Fruit fly (Drosophila melanogaster) whole organism, embryonic: ENCODE data around the gene ABCB7.

Experiments
- Abd-B ChIP-seq: fragments of 200-800 bp; sonication (Bioruptor generic); optimal IDR thresholded peaks from 2 replicates; lab custom pipeline; 2018; ENCODE audit warnings: missing biosample characterization, mild to moderate bottlenecking, missing genetic modification characterization, moderate library complexity
- Atf6 ChIP-seq: fragments of 200-800 bp; sonication (Bioruptor generic); IDR thresholded peaks from 2 replicates; pipeline ENCODE4 v1.3.6; 2022; ENCODE audit warnings: missing biosample characterization, missing genetic modification characterization
- BtbVII ChIP-seq: fragments of 200-800 bp; sonication (Bioruptor generic); optimal IDR thresholded peaks from 3 replicates; lab custom pipeline; 2017; ENCODE audit warnings: missing biosample characterization, mild to moderate bottlenecking, missing genetic modification characterization
- CG10462 ChIP-seq: fragments of 200-800 bp; sonication (Bioruptor generic); optimal IDR thresholded peaks from 2 replicates; lab custom pipeline; 2016; ENCODE audit warnings: missing biosample characterization, missing genetic modification characterization
- CG10979 ChIP-seq: fragments of 200-800 bp; sonication (Bioruptor generic); optimal IDR thresholded peaks from 2 replicates; lab custom pipeline; 2018; ENCODE audit warnings: missing biosample characterization, mild to moderate bottlenecking, missing genetic modification characterization, moderate library complexity
- CG11504 ChIP-seq: fragments of 200-800 bp; sonication (Bioruptor generic); optimal IDR thresholded peaks from 3 replicates; lab custom pipeline; 2019; ENCODE audit warnings: missing biosample characterization, mild to moderate bottlenecking, missing genetic modification characterization, moderate library complexity
- CG13123 ChIP-seq: fragments of 200-800 bp; sonication (Bioruptor generic); optimal IDR thresholded peaks from 2 replicates; lab custom pipeline; 2016; ENCODE audit warnings: missing biosample characterization, missing genetic modification characterization
- CG17328 ChIP-seq: fragments of 200-800 bp; sonication (Bioruptor generic); IDR thresholded peaks from 2 replicates; pipeline ENCODE4 v1.3.6; 2022; ENCODE audit warnings: missing biosample characterization, missing genetic modification characterization
- CG17829 ChIP-seq: fragments of 200-800 bp; optimal IDR thresholded peaks from 2 replicates; lab custom pipeline; 2019; ENCODE audit warnings: missing biosample characterization, mild to moderate bottlenecking, missing genetic modification characterization, moderate library complexity
- CG2129 ChIP-seq: fragments of 200-800 bp; sonication (Bioruptor generic); IDR thresholded peaks from 2 replicates; pipeline ENCODE4 v1.3.6; 2022; ENCODE audit warnings: missing biosample characterization, missing genetic modification characterization; ENCODE audit not compliant: partially characterized antibody
- CG31388 ChIP-seq: fragments of 200-800 bp; sonication (Bioruptor generic); optimal IDR thresholded peaks from 2 replicates; lab custom pipeline; 2016; ENCODE audit warnings: missing biosample characterization, missing genetic modification characterization
- CG6765 ChIP-seq: fragments of 200-800 bp; sonication (Bioruptor generic); optimal IDR thresholded peaks from 3 replicates; lab custom pipeline; 2017; ENCODE audit warnings: missing biosample characterization, mild to moderate bottlenecking, missing genetic modification characterization
- CG7357 ChIP-seq: fragments of 200-800 bp; sonication (Bioruptor generic); IDR thresholded peaks from 3 replicates; pipeline ENCODE4 v1.3.6; 2022; ENCODE audit warnings: missing biosample characterization, missing genetic modification characterization
- CG7987 ChIP-seq: fragments of 200-800 bp; sonication (Bioruptor generic); optimal IDR thresholded peaks from 2 replicates; lab custom pipeline; 2018; ENCODE audit warnings: missing biosample characterization, mild to moderate bottlenecking, missing genetic modification characterization, moderate library complexity
- D19B ChIP-seq: fragments of 200-800 bp; sonication (Bioruptor generic); optimal IDR thresholded peaks from 2 replicates; lab custom pipeline; 2017; ENCODE audit warnings: missing biosample characterization, mild to moderate bottlenecking, missing genetic modification characterization
- Elba2 ChIP-seq: fragments of 200-800 bp; sonication (Bioruptor generic); optimal IDR thresholded peaks from 3 replicates; lab custom pipeline; 2016; ENCODE audit warnings: missing biosample characterization, missing genetic modification characterization
- Fer3 ChIP-seq: fragments of 200-800 bp; sonication (Bioruptor generic); optimal IDR thresholded peaks from 2 replicates; lab custom pipeline; 2018; ENCODE audit warnings: missing biosample characterization, mild to moderate bottlenecking, missing genetic modification characterization, moderate library complexity
- HHEX ChIP-seq: fragments of 200-800 bp; sonication (Bioruptor generic); optimal IDR thresholded peaks from 3 replicates; lab custom pipeline; 2017; ENCODE audit warnings: missing biosample characterization, mild to moderate bottlenecking, missing genetic modification characterization, missing genetic modification reagents
- Kr ChIP-seq: fragments of 200-800 bp; sonication (Bioruptor generic); optimal IDR thresholded peaks from 2 replicates; lab custom pipeline; 2017; ENCODE audit warnings: missing biosample characterization, mild to moderate bottlenecking, missing genetic modification characterization
- Lhr ChIP-seq: fragments of 200-800 bp; sonication (Bioruptor generic); optimal IDR thresholded peaks from 3 replicates; lab custom pipeline; 2017; ENCODE audit warnings: mild to moderate bottlenecking, missing biosample characterization, missing genetic modification reagents, missing genetic modification characterization
- Rfx ChIP-seq: fragments of 200-800 bp; sonication (Bioruptor generic); IDR thresholded peaks from 2 replicates; pipeline ENCODE4 v1.3.6; 2022; ENCODE audit warnings: missing biosample characterization, missing genetic modification characterization
- Sox100B ChIP-seq: fragments of 200-800 bp; sonication (Bioruptor generic); optimal IDR thresholded peaks from 3 replicates; lab custom pipeline; 2018; ENCODE audit warnings: missing biosample characterization, mild to moderate bottlenecking, missing genetic modification characterization
- TFAM ChIP-seq: fragments of 200-800 bp; sonication (Bioruptor generic); optimal IDR thresholded peaks from 2 replicates; lab custom pipeline; 2017; ENCODE audit warnings: missing biosample characterization, missing genetic modification characterization, inconsistent platforms
- bsh ChIP-seq, 2 experiments: fragments of 200-800 bp; sonication (Bioruptor generic); optimal IDR thresholded peaks; 2 replicates each; lab custom pipeline; 2017 to 2018; ENCODE audit warnings: mild to moderate bottlenecking in 2 of 2, missing biosample characterization in 2 of 2, missing genetic modification characterization in 2 of 2, moderate library complexity in 1 of 2
- chm ChIP-seq: fragments of 200-800 bp; sonication (Bioruptor generic); IDR thresholded peaks from 2 replicates; pipeline ENCODE4 v1.3.6; 2022; ENCODE audit warnings: missing biosample characterization, missing genetic modification characterization
- croc ChIP-seq: fragments of 200-800 bp; sonication (Bioruptor generic); conservative IDR thresholded peaks from 3 replicates; pipeline ENCODE4 v1.3.6; 2022; ENCODE audit warnings: missing biosample characterization, missing genetic modification characterization
- cwo ChIP-seq: fragments of 200-800 bp; sonication (Bioruptor generic); optimal IDR thresholded peaks from 3 replicates; lab custom pipeline; 2017; ENCODE audit warnings: missing biosample characterization, missing genetic modification characterization, mild to moderate bottlenecking, moderate library complexity, missing genetic modification reagents
- dmrt99B ChIP-seq: fragments of 200-800 bp; sonication (Bioruptor generic); optimal IDR thresholded peaks from 2 replicates; lab custom pipeline; 2018; ENCODE audit warnings: missing biosample characterization, mild to moderate bottlenecking, missing genetic modification characterization, moderate library complexity
- dysf ChIP-seq: fragments of 200-800 bp; sonication (Bioruptor generic); IDR thresholded peaks from 3 replicates; pipeline ENCODE4 v1.3.6; 2022; ENCODE audit warnings: missing biosample characterization, missing genetic modification characterization
- esg ChIP-seq: fragments of 200-800 bp; sonication (Bioruptor generic); conservative IDR thresholded peaks from 2 replicates; pipeline ENCODE4 v1.3.6; 2022; ENCODE audit warnings: missing biosample characterization, missing genetic modification characterization
- eve ChIP-seq, 2 experiments: fragments of >200 bp; optimal IDR thresholded peaks; 2 replicates each; lab custom pipeline; 2017; ENCODE audit warnings: missing biosample characterization in 2 of 2, missing genetic modification characterization in 2 of 2
- gsb ChIP-seq: fragments of 200-800 bp; sonication (Bioruptor generic); IDR thresholded peaks from 2 replicates; pipeline ENCODE4 v1.3.6; 2022; ENCODE audit warnings: missing biosample characterization, missing genetic modification characterization
- gt ChIP-seq: fragments of 200-800 bp; sonication (Bioruptor generic); IDR thresholded peaks from 2 replicates; pipeline ENCODE4 v1.3.6; 2022; ENCODE audit warnings: missing biosample characterization, missing genetic modification characterization
- hkb ChIP-seq, 2 experiments: fragments of 200-800 bp in 1 of 2; fragments of >200 bp in 1 of 2; sonication (Bioruptor generic) in 1 of 2; IDR thresholded peaks in 1 of 2; optimal IDR thresholded peaks in 1 of 2; 2 replicates each; pipeline versions ENCODE4 v1.3.6 to Lab custom; 2017 to 2022; ENCODE audit warnings: missing biosample characterization in 1 of 2, missing genetic modification characterization in 1 of 2
- nom ChIP-seq: fragments of 200-800 bp; sonication (Bioruptor generic); optimal IDR thresholded peaks from 2 replicates; lab custom pipeline; 2017; ENCODE audit warnings: missing biosample characterization, missing genetic modification characterization, mild to moderate bottlenecking, moderate library complexity, missing genetic modification reagents
- otp ChIP-seq: fragments of 200-800 bp; sonication (Bioruptor generic); IDR thresholded peaks from 3 replicates; pipeline ENCODE4, ENCODE4 v1.3.6; 2022; ENCODE audit warnings: missing biosample characterization, missing genetic modification characterization
- repo ChIP-seq: fragments of 200-800 bp; sonication (Bioruptor generic); optimal IDR thresholded peaks from 2 replicates; lab custom pipeline; 2016; ENCODE audit warnings: missing biosample characterization, missing genetic modification characterization
- run ChIP-seq: fragments of 200-800 bp; sonication (Bioruptor generic); optimal IDR thresholded peaks from 3 replicates; lab custom pipeline; 2018; ENCODE audit warnings: missing biosample characterization, mild to moderate bottlenecking, missing genetic modification characterization
- scrt ChIP-seq: fragments of 200-800 bp; sonication (Bioruptor generic); optimal IDR thresholded peaks from 2 replicates; lab custom pipeline; 2018; ENCODE audit warnings: missing biosample characterization, mild to moderate bottlenecking, missing genetic modification characterization, moderate library complexity
- sima ChIP-seq: fragments of 200-800 bp; sonication (Bioruptor generic); optimal IDR thresholded peaks from 2 replicates; lab custom pipeline; 2016; ENCODE audit warnings: missing biosample characterization, missing genetic modification characterization
- sisA ChIP-seq: fragments of 200-800 bp; sonication (Bioruptor generic); IDR thresholded peaks from 2 replicates; pipeline ENCODE4 v1.3.6; 2022; ENCODE audit warnings: missing biosample characterization, missing genetic modification characterization
- sqz ChIP-seq: fragments of 200-800 bp; sonication (Bioruptor generic); optimal IDR thresholded peaks from 3 replicates; lab custom pipeline; 2018; ENCODE audit warnings: missing biosample characterization, mild to moderate bottlenecking, missing genetic modification characterization
- sr ChIP-seq: fragments of 200-800 bp; sonication (Bioruptor generic); IDR thresholded peaks from 3 replicates; pipeline ENCODE4 v1.3.6; 2022; ENCODE audit warnings: missing biosample characterization, missing genetic modification characterization
- tap ChIP-seq: fragments of 200-800 bp; optimal IDR thresholded peaks from 3 replicates; lab custom pipeline; 2019; ENCODE audit warnings: missing biosample characterization, mild to moderate bottlenecking, missing genetic modification characterization, moderate library complexity
- tio ChIP-seq: fragments of 200-800 bp; sonication (Bioruptor generic); optimal IDR thresholded peaks from 2 replicates; lab custom pipeline; 2017; ENCODE audit warnings: missing biosample characterization, missing genetic modification characterization, inconsistent platforms
- tna ChIP-seq: fragments of 200-800 bp; sonication (Bioruptor generic); IDR thresholded peaks from 2 replicates; pipeline ENCODE4 v1.3.6; 2022; ENCODE audit warnings: missing biosample characterization, missing genetic modification characterization; ENCODE audit not compliant: partially characterized antibody
- toy ChIP-seq: fragments of 200-800 bp; sonication (Bioruptor generic); IDR thresholded peaks from 2 replicates; pipeline ENCODE4 v1.3.6; 2022; ENCODE audit warnings: missing biosample characterization, missing genetic modification characterization
- ttk ChIP-seq: fragments of 200-800 bp; sonication (Bioruptor generic); IDR thresholded peaks from 2 replicates; pipeline ENCODE4 v2.1.2; 2022; ENCODE audit warnings: missing biosample characterization, missing genetic modification characterization
- twi ChIP-seq: fragments of 200-800 bp; optimal IDR thresholded peaks from 2 replicates; lab custom pipeline; 2019; ENCODE audit warnings: missing biosample characterization, mild to moderate bottlenecking, missing genetic modification characterization, moderate library complexity
- unc-4 ChIP-seq: fragments of 200-800 bp; sonication (Bioruptor generic); IDR thresholded peaks from 2 replicates; pipeline ENCODE4 v1.3.6; 2022; ENCODE audit warnings: missing biosample characterization, missing genetic modification characterization; ENCODE audit not compliant: partially characterized antibody

Gene ABCB7

dm6 chr3L:1584781-1585180, 33.4 kb upstream of the ABCB7 start (continued):
- TF ChIP-seq Rfx (0 out of 2 replicates have a peak, but pooled peaks have one; percentile 22), sqz (no peak), nom (peak; percentile 66), HHEX (GFP tag; lab: Kevin White, UChicago) (peak; percentile 8), chm (GFP tag; lab: Robert Waterston, UW) (no peak), Fer3 (tag; lab: Kevin White, UChicago) (no peak), Atf6 (GFP tag; lab: Robert Waterston, UW) (no peak), Sox100B (GFP tag; lab: Kevin White, UChicago) (peak; percentile 9), scrt (GFP tag; lab: Kevin White, UChicago) (no peak), toy (GFP tag; lab: Robert Waterston, UW) (no peak), dmrt99B (tag; lab: Kevin White, UChicago) (peak; percentile 69), sisA (GFP tag; lab: Robert Waterston, UW) (peak; percentile 39; the same call in 1 of the 2 replicates), D19B (GFP tag; lab: Kevin White, UChicago) (no peak), twi (tag; lab: Kevin White, UChicago) (no peak), BtbVII (GFP tag; lab: Kevin White, UChicago) (no peak), unc-4 (GFP tag; lab: Robert Waterston, UW) (no peak), tap (tag; lab: Kevin White, UChicago) (peak; percentile 47), bsh (GFP tag; optimal IDR thresholded peaks at IDR 0.05; lab: Kevin White, UChicago) (peak in 1 of 2 experiments; percentile 44), CG7357 (GFP tag; lab: Robert Waterston, UW) (peak; percentile 38; the same call in 1 of the 3 replicates), cwo (GFP tag; lab: Kevin White, UChicago) (no peak), gt (0 out of 2 replicates have a peak, but pooled peaks have one; percentile 12), Abd-B (GFP tag; lab: Kevin White, UChicago) (no peak), eve (GFP tag; optimal IDR thresholded peaks at IDR 0.05; lab: Kevin White, UChicago) (no peak), run (no peak), otp (GFP tag; lab: Robert Waterston, UW) (0 out of 3 replicates have a peak, but pooled peaks have one; percentile 15), CG10979 (peak; percentile 24), TFAM (GFP tag; lab: Kevin White, UChicago) (no peak), CG2129 (GFP tag; lab: Robert Waterston, UW) (no peak), Kr (GFP tag; lab: Kevin White, UChicago) (no peak), CG31388 (GFP tag; lab: Kevin White, UChicago) (no peak), sima (GFP tag; lab: Kevin White, UChicago) (no peak), CG17328 (GFP tag; lab: Robert Waterston, UW) (peak; percentile 33; the same call in 1 of the 2 replicates), CG6765 (GFP tag; lab: Kevin White, UChicago) (no peak), Lhr (GFP tag; lab: Kevin White, UChicago) (no peak), CG10462 (GFP tag; lab: Kevin White, UChicago) (no peak), CG7987 (GFP tag; lab: Kevin White, UChicago) (no peak), croc (GFP tag; lab: Robert Waterston, UW) (peak; percentile 16; the same call in 1 of the 3 replicates), sr (GFP tag; lab: Robert Waterston, UW) (0 out of 3 replicates have a peak, but pooled peaks have one; percentile 36), Elba2 (GFP tag; lab: Kevin White, UChicago) (no peak), CG17829 (tag; lab: Kevin White, UChicago) (peak; percentile 14), tna (GFP tag; lab: Robert Waterston, UW) (no peak), repo (GFP tag; lab: Kevin White, UChicago) (no peak), ttk (GFP tag; lab: Robert Waterston, UW) (peak; percentile 60), CG11504 (tag; lab: Kevin White, UChicago) (peak; percentile 69), gsb (no peak), esg (no peak), hkb (optimal IDR thresholded peaks at IDR 0.05; lab: Kevin White, UChicago) (no peak), hkb (GFP tag; IDR thresholded peaks at IDR 0.05; lab: Robert Waterston, UW) (0 out of 2 replicates have a peak, but pooled peaks have one; percentile 34), CG13123 (GFP tag; lab: Kevin White, UChicago) (no peak), dysf (GFP tag; lab: Robert Waterston, UW) (peak; percentile 54; the same call in 1 of the 3 replicates), tio (GFP tag; lab: Kevin White, UChicago) (no peak)
